Worm (Caenorhabditis elegans) whole organism, L1 larva: ENCODE data around the gene K03B8.8.

Experiments
- Y116A8C.19 ChIP-seq: sonication (generic microtip); optimal IDR thresholded peaks from 2 replicates; lab custom pipeline; 2016; ENCODE audit warnings: missing compliant biosample characterization, missing genetic modification characterization, borderline replicate concordance
- ceh-8 ChIP-seq: fragments of 200-800 bp; sonication (Bioruptor generic); optimal IDR thresholded peaks from 2 replicates; lab custom pipeline; 2018; ENCODE audit warnings: mild to moderate bottlenecking, missing genetic modification characterization, moderate library complexity, missing compliant biosample characterization
- dsc-1 ChIP-seq: sonication (generic microtip); optimal IDR thresholded peaks from 2 replicates; lab custom pipeline; 2016; ENCODE audit warnings: mild to moderate bottlenecking, missing genetic modification characterization, missing compliant biosample characterization
- egl-13 ChIP-seq: sonication (generic microtip); optimal IDR thresholded peaks from 2 replicates; lab custom pipeline; 2016; ENCODE audit warnings: missing genotype, missing genetic modification reagents, missing genetic modification characterization, missing compliant biosample characterization
- egl-27 ChIP-seq, 2 experiments: fragments of 150-350 bp in 1 of 2; sonication (generic microtip); optimal IDR thresholded peaks; 3 replicates each; lab custom pipeline; 2017 to 2018; ENCODE audit warnings: missing biosample characterization in 2 of 2, missing genetic modification characterization in 2 of 2, missing genetic modification reagents in 2 of 2
- elt-3 ChIP-seq, 6 experiments: fragments of 150-350 bp in 1 of 6; sonication (generic microtip); optimal IDR thresholded peaks; 2 replicates each; lab custom pipeline; 2017 to 2018; ENCODE audit warnings: missing biosample characterization in 6 of 6, missing genetic modification characterization in 6 of 6, inconsistent platforms in 1 of 6
- fkh-8 ChIP-seq: sonication (generic microtip); optimal IDR thresholded peaks from 2 replicates; lab custom pipeline; 2016; ENCODE audit warnings: mild to moderate bottlenecking, missing genetic modification characterization, missing compliant biosample characterization
- lin-14 ChIP-seq: fragments of 200-800 bp; sonication (Bioruptor generic); optimal IDR thresholded peaks from 2 replicates; lab custom pipeline; 2018; ENCODE audit warnings: mild to moderate bottlenecking, missing genetic modification characterization, moderate library complexity, missing compliant biosample characterization
- lsy-2 ChIP-seq, 2 experiments: fragments of 150-350 bp; optimal IDR thresholded peaks; 2 replicates each; lab custom pipeline; 2014; ENCODE audit warnings: missing biosample characterization in 2 of 2, missing genetic modification characterization in 2 of 2
- nhr-19 ChIP-seq: fragments of 200-800 bp; sonication (Bioruptor generic); conservative IDR thresholded peaks from 2 replicates; pipeline ENCODE4 v1.3.6; 2022; ENCODE audit warnings: missing genetic modification characterization, missing compliant biosample characterization
- nhr-28 ChIP-seq: fragments of 150-350 bp; optimal IDR thresholded peaks from 2 replicates; lab custom pipeline; 2014; ENCODE audit warnings: missing biosample characterization, missing genetic modification characterization
- nhr-76 ChIP-seq: sonication (generic microtip); optimal IDR thresholded peaks from 2 replicates; lab custom pipeline; 2017; ENCODE audit warnings: missing biosample characterization, missing genetic modification characterization
- nhr-85 ChIP-seq: sonication (generic microtip); peaks from one replicate; lab custom pipeline; 2016; ENCODE audit warnings: missing genetic modification characterization, inconsistent platforms, missing compliant biosample characterization
- unc-62 ChIP-seq: fragments of 150-350 bp; optimal IDR thresholded peaks from 2 replicates; lab custom pipeline; 2014; ENCODE audit warnings: missing biosample characterization, missing genetic modification reagents, missing genetic modification characterization
- ztf-11 ChIP-seq, 2 experiments: sonication (generic microtip); optimal IDR thresholded peaks; 2 replicates each; lab custom pipeline; 2016 to 2017; ENCODE audit warnings: missing genetic modification characterization in 2 of 2, missing biosample characterization in 1 of 2, missing compliant biosample characterization in 1 of 2

Gene K03B8.8

ce11 chrV:11373918-11374317 lies 36.9 kb downstream of the K03B8.8 start:
- TF ChIP-seq nhr-28 (tag; lab: Kevin White, UChicago), result no peak
- TF ChIP-seq fkh-8 (tag; lab: Kevin White, UChicago), result no peak
- TF ChIP-seq dsc-1, result peak; percentile 12
- TF ChIP-seq lsy-2 (tag; optimal IDR thresholded peaks at IDR 0.05; lab: Kevin White, UChicago), result no peak

ce11 chrV:11372284-11372878 lies 38.4 kb downstream of the K03B8.8 start:
- TF ChIP-seq lin-14 (GFP tag; lab: Kevin White, UChicago), result peak; percentile 19
- TF ChIP-seq elt-3 (tag; optimal IDR thresholded peaks at IDR 0.05; lab: Kevin White, UChicago), result no peak
- TF ChIP-seq egl-13 (tag; lab: Kevin White, UChicago), result peak; percentile 48

ce11 chrV:11366129-11366528 lies 44.7 kb downstream of the K03B8.8 start, which contains the start of gene dop-5:
dop-5 (minus strand) TSS chrV:11366229.
- TF ChIP-seq nhr-19 (GFP tag; lab: Robert Waterston, UW), result no peak
- TF ChIP-seq Y116A8C.19, result no peak
- TF ChIP-seq ztf-11 (tag; optimal IDR thresholded peaks at IDR 0.05; lab: Kevin White, UChicago), result no peak

ce11 chrV:11363575-11363974 lies 47.2 kb downstream of the K03B8.8 start:
- no peak for TF ChIP-seq nhr-76
- no peak for TF ChIP-seq nhr-85
- TF ChIP-seq unc-62 (GFP tag; lab: Kevin White, UChicago), result no peak
- no peak for TF ChIP-seq egl-27 (tag; optimal IDR thresholded peaks at IDR 0.05; lab: Kevin White, UChicago)
- TF ChIP-seq ceh-8, result no peak
